Fruit fly (Drosophila melanogaster): ENCODE results near the gene ppk22.

ppk22 gene

DNA sequence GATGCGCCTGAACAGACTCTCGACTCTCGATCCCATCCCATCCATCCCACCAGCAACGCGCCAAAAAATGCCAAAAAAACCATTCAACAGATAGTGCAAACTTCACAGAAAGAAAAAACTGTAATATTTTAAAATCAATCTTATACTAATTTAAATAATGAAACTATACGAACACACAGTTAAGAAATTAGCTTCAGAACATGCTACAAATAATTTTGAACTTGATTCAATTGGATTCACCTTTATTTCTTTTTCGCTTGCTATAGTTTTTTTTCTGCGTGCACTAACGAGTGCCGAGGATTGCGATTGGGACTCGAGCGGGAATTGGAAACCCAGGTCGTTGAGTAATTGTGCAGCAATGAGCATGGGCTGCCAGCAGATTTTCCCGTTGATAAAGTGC, 48.4 kb upstream of the ppk22 start (continued):
- TF ChIP-seq CG8632 (GFP tag; optimal IDR thresholded peaks at IDR 0.05) (no peak), Blimp-1 (GFP tag; optimal IDR thresholded peaks at IDR 0.05) (no peak), vri (GFP tag; optimal IDR thresholded peaks at IDR 0.05) (no peak), svp (GFP tag) (peak; percentile 14), CG31627 (GFP tag; optimal IDR thresholded peaks at IDR 0.05) (no peak), CG3032 (tag; optimal IDR thresholded peaks at IDR 0.05) (no peak), ss (GFP tag; optimal IDR thresholded peaks at IDR 0.05) (no peak), CG32006 (GFP tag; optimal IDR thresholded peaks at IDR 0.05) (peak; percentile 58), CG6854 (GFP tag; optimal IDR thresholded peaks at IDR 0.05) (no peak)

DNA sequence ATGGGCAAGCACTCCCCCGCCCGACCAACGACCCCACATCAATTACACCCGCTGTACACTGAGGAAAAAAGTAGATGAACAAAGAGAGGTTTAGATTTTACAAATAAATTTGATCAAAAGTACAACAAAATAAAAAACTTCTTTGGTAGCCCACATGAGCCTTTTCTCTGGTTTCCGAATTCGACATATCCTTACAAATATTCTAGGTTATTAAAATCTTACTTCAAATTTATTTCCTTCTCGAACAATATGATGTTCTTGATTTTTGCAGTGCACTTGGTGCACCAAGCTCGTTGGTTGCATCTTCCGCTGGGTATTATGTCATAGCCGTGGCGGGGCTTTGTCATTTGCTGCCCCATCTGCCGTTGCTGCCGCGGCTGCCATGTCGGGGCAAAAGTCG, 47.0 kb upstream of the ppk22 start:
- TF ChIP-seq Eip78C (GFP tag) (peak; percentile 55), CG9139 (GFP tag; optimal IDR thresholded peaks at IDR 0.05) (no peak), Blimp-1 (GFP tag; optimal IDR thresholded peaks at IDR 0.05) (no peak), CG32006 (GFP tag; optimal IDR thresholded peaks at IDR 0.05) (peak; percentile 17), Hr4 (GFP tag; optimal IDR thresholded peaks at IDR 0.05) (peak; percentile 19), Sox14 (GFP tag; optimal IDR thresholded peaks at IDR 0.05) (no peak), eg (GFP tag; IDR thresholded peaks at IDR 0.05) (peak; percentile 61; the same call in 2 of the 3 replicates), CG6276 (GFP tag; optimal IDR thresholded peaks at IDR 0.05) (peak; percentile 46), CG6808 (GFP tag; optimal IDR thresholded peaks at IDR 0.05) (no peak), CG8319 (GFP tag; optimal IDR thresholded peaks at IDR 0.05) (no peak), Hr38 (GFP tag; optimal IDR thresholded peaks at IDR 0.05) (no peak), cyc (GFP tag; optimal IDR thresholded peaks at IDR 0.05) (no peak), CG6163 (GFP tag; IDR thresholded peaks at IDR 0.05) (no peak), Met (GFP tag; optimal IDR thresholded peaks at IDR 0.05) (no peak), CG8119 (GFP tag; IDR thresholded peaks at IDR 0.05) (peak; percentile 52), CG11902 (GFP tag; optimal IDR thresholded peaks at IDR 0.05) (no peak), CG15336 (GFP tag; IDR thresholded peaks at IDR 0.05) (peak; percentile 55), CG11294 (GFP tag; IDR thresholded peaks at IDR 0.05) (no peak)

DNA sequence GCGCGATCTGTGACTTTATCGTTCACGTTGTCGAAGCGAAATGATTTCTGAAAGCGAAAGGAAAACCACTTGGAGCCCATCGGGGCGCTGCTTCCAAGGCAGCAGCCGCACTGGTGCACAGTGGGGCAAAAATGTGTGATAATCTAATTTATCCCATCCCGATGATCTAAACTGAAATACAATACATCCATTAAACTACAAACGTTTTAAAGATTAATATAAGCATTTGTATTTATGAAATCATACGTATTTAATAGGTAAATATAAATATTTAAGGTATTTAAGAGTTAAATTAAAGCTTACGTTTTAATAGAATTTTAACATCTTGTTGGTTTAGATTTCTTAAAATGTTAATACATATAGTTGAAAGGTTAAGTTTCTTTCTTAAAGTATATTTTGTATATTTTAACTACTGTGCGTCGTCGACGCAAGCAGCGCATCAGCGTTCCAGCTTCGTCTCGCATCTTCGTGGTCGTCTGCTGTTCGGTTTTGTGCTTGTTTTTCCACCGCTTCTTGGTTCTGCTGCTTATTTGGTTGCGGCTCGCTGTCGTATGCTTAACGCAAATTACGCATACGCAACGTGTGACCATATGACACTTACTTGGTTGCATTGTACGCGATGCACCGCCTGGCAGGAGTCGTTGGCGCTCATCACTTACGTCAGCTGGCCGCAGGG, 46.5 kb upstream of the ppk22 start, which contains the start of gene CG13643:
CG13643 (minus strand) TSS at position 46 of the 676 bp plus-strand sequence.
- TF ChIP-seq CG34406 (GFP tag; optimal IDR thresholded peaks at IDR 0.05) (peak; percentile 62), Hr4 (GFP tag; optimal IDR thresholded peaks at IDR 0.05) (peak; percentile 55), eg (GFP tag; IDR thresholded peaks at IDR 0.05) (peak; percentile 31; the same call in 1 of the 3 replicates), Hr39 (GFP tag; optimal IDR thresholded peaks at IDR 0.05) (no peak), Smox (GFP tag; optimal IDR thresholded peaks at IDR 0.05) (peak; percentile 4), acj6 (GFP tag; optimal IDR thresholded peaks at IDR 0.05) (peak; percentile 58), Sox15 (GFP tag; optimal IDR thresholded peaks at IDR 0.05) (no peak), dsx (GFP tag; optimal IDR thresholded peaks at IDR 0.05; ENCODE audit: poor library complexity, severe bottlenecking) (peak; percentile 12), lz (GFP tag; optimal IDR thresholded peaks at IDR 0.05) (no peak), CG1621 (tag; optimal IDR thresholded peaks at IDR 0.05) (no peak), net (GFP tag; optimal IDR thresholded peaks at IDR 0.05) (peak; percentile 64), topi (GFP tag; optimal IDR thresholded peaks at IDR 0.05) (peak; percentile 12), CG6854 (GFP tag; optimal IDR thresholded peaks at IDR 0.05) (no peak), Met (GFP tag; optimal IDR thresholded peaks at IDR 0.05) (peak; percentile 18), CG4318 (GFP tag; optimal IDR thresholded peaks at IDR 0.05) (peak; percentile 64), svp (GFP tag) (peak; percentile 70), fd59A (GFP tag; optimal IDR thresholded peaks at IDR 0.05) (no peak), vri (GFP tag; optimal IDR thresholded peaks at IDR 0.05) (no peak), CG11762 (GFP tag; optimal IDR thresholded peaks at IDR 0.05; ENCODE audit: insufficient read depth) (peak; percentile 69), pdm3 (GFP tag; optimal IDR thresholded peaks at IDR 0.05) (peak; percentile 23), CG6808 (GFP tag; optimal IDR thresholded peaks at IDR 0.05) (peak; percentile 41), CG3032 (tag; optimal IDR thresholded peaks at IDR 0.05) (no peak), CG11294 (GFP tag; IDR thresholded peaks at IDR 0.05) (no peak), Blimp-1 (GFP tag; optimal IDR thresholded peaks at IDR 0.05) (peak; percentile 54), CG31627 (GFP tag; optimal IDR thresholded peaks at IDR 0.05) (no peak), Eip75B (GFP tag; optimal IDR thresholded peaks at IDR 0.05) (no peak), Eip78C (GFP tag) (peak; percentile 88), Gug (GFP tag; IDR thresholded peaks at IDR 0.05) (no peak), CG11902 (GFP tag; optimal IDR thresholded peaks at IDR 0.05) (no peak), Ets21C (GFP tag; optimal IDR thresholded peaks at IDR 0.05) (no peak), OdsH (GFP tag; optimal IDR thresholded peaks at IDR 0.05) (peak; percentile 55), salr (GFP tag; optimal IDR thresholded peaks at IDR 0.05) (peak in 1 of 2 experiments; percentile 71), CG8119 (GFP tag; IDR thresholded peaks at IDR 0.05) (peak; percentile 86), CG9139 (GFP tag; optimal IDR thresholded peaks at IDR 0.05) (no peak), Ets96B (tag; optimal IDR thresholded peaks at IDR 0.05) (no peak), Sox14 (GFP tag; optimal IDR thresholded peaks at IDR 0.05) (no peak), CG6163 (GFP tag; IDR thresholded peaks at IDR 0.05) (0 out of 3 replicates have a peak, but pooled peaks have one; percentile 6)
